Worm (Caenorhabditis elegans): ENCODE measurements around the gene gbf-1.
"Not testable (repeated sequence)": the region's sequence is repeated elsewhere in the genome, so short reads cannot be mapped to it uniquely, and the experiment has no call there.

The gbf-1 gene

ce11 chrIII:11792295-11793256 lies 19.1 kb upstream of the gbf-1 start, which contains the start of gene C24H11.2:
Gene C24H11.2, minus strand, starts transcription at chrIII:11792345.
- TF ChIP-seq hmg-11 (tag; optimal IDR thresholded peaks at IDR 0.05) (peak; percentile 85), nhr-43 (tag; optimal IDR thresholded peaks at IDR 0.05; ENCODE audit: poor library complexity, severe bottlenecking) (peak; percentile 64), snpc-4 (tag; optimal IDR thresholded peaks at IDR 0.05) (peak; percentile 71), ceh-82 (tag; optimal IDR thresholded peaks at IDR 0.05) (peak; percentile 3), tbx-2 (tag; optimal IDR thresholded peaks at IDR 0.05) (peak; percentile 59), lin-39 (tag; optimal IDR thresholded peaks at IDR 0.05) (peak; percentile 29), nfya-1 (tag; optimal IDR thresholded peaks at IDR 0.05; ENCODE audit: insufficient read depth) (peak; percentile 58), pha-4 (tag; optimal IDR thresholded peaks at IDR 0.05) (peak; percentile 51), egl-5 (tag; optimal IDR thresholded peaks at IDR 0.05) (peak; percentile 36), unc-62 (GFP tag; optimal IDR thresholded peaks at IDR 0.05) (peak; percentile 13), lsy-12 (tag; optimal IDR thresholded peaks at IDR 0.05) (peak; percentile 75), elt-2 (tag; optimal IDR thresholded peaks at IDR 0.05) (peak; percentile 19)

ce11 chrIII:11789480-11789879 lies 16.0 kb upstream of the gbf-1 start:
- TF ChIP-seq skn-1 (tag; optimal IDR thresholded peaks at IDR 0.05) (no peak), nhr-43 (tag; optimal IDR thresholded peaks at IDR 0.05; ENCODE audit: poor library complexity, severe bottlenecking) (no peak), nhr-77 (tag; optimal IDR thresholded peaks at IDR 0.05) (no peak), nhr-67 (tag; optimal IDR thresholded peaks at IDR 0.05) (no peak), ceh-16 (tag; optimal IDR thresholded peaks at IDR 0.05) (no peak), elt-1 (tag; optimal IDR thresholded peaks at IDR 0.05) (no peak)

ce11 chrIII:11787376-11787775 lies 13.9 kb upstream of the gbf-1 start, which contains the start of gene C24H11.1:
Gene C24H11.1, plus strand, starts transcription at chrIII:11787676.
- TF ChIP-seq ama-1 (optimal IDR thresholded peaks at IDR 0.05); nhr-237 (tag; optimal IDR thresholded peaks at IDR 0.05); zag-1 (tag; optimal IDR thresholded peaks at IDR 0.05): not testable (repeated sequence)

ce11 chrIII:11785961-11786360 lies 12.5 kb upstream of the gbf-1 start, which contains the start of gene tbx-38:
Gene tbx-38, minus strand, starts transcription at chrIII:11786061.
- no peak for TF ChIP-seq zag-1 (tag; optimal IDR thresholded peaks at IDR 0.05)

- TF ChIP-seq ztf-11 (tag; optimal IDR thresholded peaks at IDR 0.05) (no peak), nhr-12 (tag; optimal IDR thresholded peaks at IDR 0.05) (no peak), aly-2 (tag; optimal IDR thresholded peaks at IDR 0.05) (no peak), ceh-82 (tag; optimal IDR thresholded peaks at IDR 0.05) (no peak), nhr-11 (tag; optimal IDR thresholded peaks at IDR 0.05) (no peak)
Measured at ce11 chrIII:11781800-11782199, 8.3 kb upstream of the gbf-1 start, which contains the start of gene srd-74. Gene srd-74, plus strand, starts transcription at chrIII:11782100.

- TF ChIP-seq nhr-11 (tag; optimal IDR thresholded peaks at IDR 0.05) (no peak), pha-4 (tag; optimal IDR thresholded peaks at IDR 0.05) (no peak), nhr-43 (tag; optimal IDR thresholded peaks at IDR 0.05; ENCODE audit: poor library complexity, severe bottlenecking) (no peak), ztf-11 (tag; optimal IDR thresholded peaks at IDR 0.05) (no peak), mdl-1 (tag; optimal IDR thresholded peaks at IDR 0.05) (no peak), nhr-28 (tag; optimal IDR thresholded peaks at IDR 0.05) (no peak), daf-12 (tag; optimal IDR thresholded peaks at IDR 0.05) (no peak), ceh-28 (tag; optimal IDR thresholded peaks at IDR 0.05) (no peak), ZK546.5 (tag; optimal IDR thresholded peaks at IDR 0.05) (no peak), mml-1 (tag; optimal IDR thresholded peaks at IDR 0.05) (no peak), nhr-23 (tag; optimal IDR thresholded peaks at IDR 0.05) (no peak), nfya-1 (tag; optimal IDR thresholded peaks at IDR 0.05; ENCODE audit: insufficient read depth) (no peak)
Measured at ce11 chrIII:11780183-11780664, 6.7 kb upstream of the gbf-1 start, which contains the start of gene C24H11.5. Gene C24H11.5, plus strand, starts transcription at chrIII:11780233.
